Worm (Caenorhabditis elegans): ENCODE results near the gene K06B9.6.
"Not testable (repeated sequence)": the region's sequence is repeated elsewhere in the genome, so short reads cannot be mapped to it uniquely, and the experiment has no call there.

The K06B9.6 gene

DNA sequence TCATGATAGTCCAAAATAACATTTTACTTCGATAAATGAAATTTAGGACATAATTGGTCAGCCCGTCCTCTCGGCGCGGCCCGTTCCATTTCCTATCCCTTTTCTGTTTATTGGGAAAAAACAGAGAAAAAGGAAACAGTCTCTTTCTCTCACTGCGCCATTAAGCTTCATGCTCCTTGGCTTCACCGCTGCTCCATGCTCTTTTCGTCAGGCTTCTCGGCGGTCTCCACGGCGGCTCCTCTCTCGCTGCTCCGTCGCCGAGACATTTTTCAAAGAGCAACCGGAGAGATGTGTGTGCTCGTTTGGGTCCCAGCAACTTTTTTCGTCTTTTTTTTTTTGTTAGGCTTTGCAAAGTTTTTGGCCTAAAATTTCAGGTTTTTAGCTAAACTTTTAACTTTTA, 14.2 kb upstream of the K06B9.6 start (continued):
- TF ChIP-seq swsn-7 (tag; optimal IDR thresholded peaks at IDR 0.05) (no peak), isw-1 (GFP tag; IDR thresholded peaks at IDR 0.05) (no peak), vab-15 (tag; optimal IDR thresholded peaks at IDR 0.05) (no peak), pqm-1 (tag; optimal IDR thresholded peaks at IDR 0.05) (no peak), lsy-2 (tag; optimal IDR thresholded peaks at IDR 0.05) (no peak), F16B12.6 (tag; optimal IDR thresholded peaks at IDR 0.05) (no peak), nhr-77 (tag; optimal IDR thresholded peaks at IDR 0.05) (no peak), mdl-1 (tag; optimal IDR thresholded peaks at IDR 0.05) (no peak), snu-23 (GFP tag; optimal IDR thresholded peaks at IDR 0.05) (no peak), dpl-1 (GFP tag; optimal IDR thresholded peaks at IDR 0.05) (no peak), efl-1 (optimal IDR thresholded peaks at IDR 0.05) (no peak), efl-1 (GFP tag; optimal IDR thresholded peaks at IDR 0.05 in 1 of 2) (no peak), nhr-11 (tag; optimal IDR thresholded peaks at IDR 0.05) (no peak), nhr-47 (tag; optimal IDR thresholded peaks at IDR 0.05) (no peak), nhr-19 (GFP tag; conservative IDR thresholded peaks at IDR 0.05) (no peak)

DNA sequence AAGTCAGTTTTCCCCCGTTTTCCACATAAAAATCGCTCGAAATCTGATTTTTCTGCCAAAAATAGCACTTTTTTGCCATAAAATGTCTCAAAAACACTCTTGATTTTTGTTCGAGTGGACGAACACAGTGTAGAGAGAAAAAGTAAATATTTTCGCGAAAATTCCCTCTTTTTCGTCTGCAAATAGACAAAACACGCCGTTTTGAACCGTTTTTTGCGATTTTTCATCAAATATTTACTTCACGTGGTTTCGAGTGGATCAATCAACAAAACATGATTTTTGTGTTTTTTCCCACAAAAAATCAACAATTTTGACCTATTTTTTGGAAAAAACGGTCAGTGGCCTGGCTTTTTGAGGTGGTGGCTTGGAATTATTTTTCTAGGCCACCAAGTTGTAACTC, 12.5 kb upstream of the K06B9.6 start:
- TF ChIP-seq sup-37 (GFP tag; optimal IDR thresholded peaks at IDR 0.05) = no peak
- no peak for TF ChIP-seq lin-13 (GFP tag; optimal IDR thresholded peaks at IDR 0.05)
- TF ChIP-seq zip-4 (GFP tag; optimal IDR thresholded peaks at IDR 0.05) = no peak
- peak; percentile 16 for TF ChIP-seq skn-1 (tag; optimal IDR thresholded peaks at IDR 0.05)
- TF ChIP-seq mep-1 (tag; optimal IDR thresholded peaks at IDR 0.05) = no peak
- no peak for TF ChIP-seq mef-2 (tag; optimal IDR thresholded peaks at IDR 0.05)
- no peak for TF ChIP-seq tlp-1 (tag; optimal IDR thresholded peaks at IDR 0.05)

- TF ChIP-seq mep-1 (tag; optimal IDR thresholded peaks at IDR 0.05) = no peak
- no peak for TF ChIP-seq sptf-1 (tag; optimal IDR thresholded peaks at IDR 0.05)
- TF ChIP-seq lir-3 (tag; optimal IDR thresholded peaks at IDR 0.05; ENCODE audit: poor library complexity) = no peak
- no peak for TF ChIP-seq grh-1 (GFP tag; IDR thresholded peaks at IDR 0.05)
- no peak for TF ChIP-seq aly-2 (tag; optimal IDR thresholded peaks at IDR 0.05)
- TF ChIP-seq fkh-8 (tag; optimal IDR thresholded peaks at IDR 0.05) = no peak
- no peak for TF ChIP-seq lin-14 (GFP tag; optimal IDR thresholded peaks at IDR 0.05)
Measured at ce11 chrIV:4207088-4207487, 10.5 kb upstream of the K06B9.6 start, which contains the start of gene osgn-1. Gene osgn-1 (plus strand): TSS chrIV:4207388.

DNA sequence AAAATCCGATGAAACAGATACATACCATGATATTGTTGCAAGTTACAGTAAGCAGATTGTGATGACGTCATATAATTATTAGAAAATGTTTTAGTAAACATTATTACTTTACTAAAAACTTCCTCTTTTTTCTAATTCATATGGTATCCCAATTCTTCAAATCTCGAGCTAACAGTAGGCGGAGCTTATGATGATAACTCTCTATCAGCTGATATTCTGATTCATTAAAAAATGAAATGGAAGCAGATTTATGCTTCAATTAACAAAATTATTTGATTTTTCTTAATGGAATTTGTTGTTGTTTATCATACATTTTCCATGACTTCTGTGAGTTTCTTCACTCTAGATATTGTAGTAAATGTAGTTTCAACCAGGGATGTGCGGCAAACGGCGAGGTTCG, 7.6 kb upstream of the K06B9.6 start, which contains the start of gene pax-2:
TSS of gene pax-2 (minus strand) at position 101 of the 400 bp plus-strand sequence.
- peak; percentile 21 for TF ChIP-seq fkh-8 (tag; optimal IDR thresholded peaks at IDR 0.05)
- TF ChIP-seq sptf-1 (tag; optimal IDR thresholded peaks at IDR 0.05) = no peak

ce11 chrIV:4197167-4197566, 538 bp upstream of the K06B9.6 start, which contains the start of gene cyp-25A6:
Gene cyp-25A6 (plus strand): TSS chrIV:4197467.
- not testable (repeated sequence) for TF ChIP-seq nhr-84 (tag; optimal IDR thresholded peaks at IDR 0.05); ceh-8 (GFP tag; optimal IDR thresholded peaks at IDR 0.05); fos-1 (tag; optimal IDR thresholded peaks at IDR 0.05)

ce11 chrIV:4186099-4186498, 10.5 kb downstream of the K06B9.6 start, which contains the start of gene K08D10.11:
Gene K08D10.11 (minus strand): TSS chrIV:4186199.
- TF ChIP-seq snu-23 (GFP tag; optimal IDR thresholded peaks at IDR 0.05); ceh-63 (GFP tag; optimal IDR thresholded peaks at IDR 0.05); ztf-4 (tag; optimal IDR thresholded peaks at IDR 0.05): not testable (repeated sequence)

All from whole organism, L1 larva.